Worm (Caenorhabditis elegans) whole organism, midembryonic: ENCODE data around the gene F59B2.3.

ENCODE experiments used
- cog-1 ChIP-seq: sonication (generic microtip); optimal IDR thresholded peaks from 2 replicates; lab custom pipeline; 2016; ENCODE audit warnings: missing genetic modification characterization, missing compliant biosample characterization
- flt-1 ChIP-seq: fragments of 200-800 bp; sonication (Bioruptor generic); IDR thresholded peaks from 2 replicates; pipeline ENCODE4 v1.3.6; 2022; ENCODE audit warnings: missing genetic modification characterization, missing compliant biosample characterization
- klf-2 ChIP-seq: fragments of 200-800 bp; sonication (Bioruptor generic); conservative IDR thresholded peaks from 2 replicates; pipeline ENCODE4 v1.3.6; 2022; ENCODE audit warnings: missing genetic modification reagents, missing genetic modification characterization, missing compliant biosample characterization
- med-1 ChIP-seq: sonication (generic microtip); optimal IDR thresholded peaks from 2 replicates; lab custom pipeline; 2017; ENCODE audit warnings: missing genetic modification characterization, mild to moderate bottlenecking, missing compliant biosample characterization, antibody characterized with exemption, missing genetic modification reagents; ENCODE audit not compliant: insufficient read depth
- ref-1 ChIP-seq: fragments of 200-800 bp; sonication (Bioruptor generic); conservative IDR thresholded peaks from 2 replicates; pipeline ENCODE4 v1.3.6; 2022; ENCODE audit warnings: missing genetic modification reagents, missing genetic modification characterization, missing compliant biosample characterization
- tab-1 ChIP-seq: fragments of 200-800 bp; sonication (Bioruptor generic); IDR thresholded peaks from 2 replicates; pipeline ENCODE4 v1.3.6; 2022; ENCODE audit warnings: missing genetic modification characterization, missing compliant biosample characterization
- ztf-23 ChIP-seq: fragments of 200-800 bp; sonication (Bioruptor generic); IDR thresholded peaks from 2 replicates; pipeline ENCODE4 v1.3.6; 2022; ENCODE audit warnings: missing genetic modification reagents, missing genetic modification characterization, missing compliant biosample characterization

DNA sequence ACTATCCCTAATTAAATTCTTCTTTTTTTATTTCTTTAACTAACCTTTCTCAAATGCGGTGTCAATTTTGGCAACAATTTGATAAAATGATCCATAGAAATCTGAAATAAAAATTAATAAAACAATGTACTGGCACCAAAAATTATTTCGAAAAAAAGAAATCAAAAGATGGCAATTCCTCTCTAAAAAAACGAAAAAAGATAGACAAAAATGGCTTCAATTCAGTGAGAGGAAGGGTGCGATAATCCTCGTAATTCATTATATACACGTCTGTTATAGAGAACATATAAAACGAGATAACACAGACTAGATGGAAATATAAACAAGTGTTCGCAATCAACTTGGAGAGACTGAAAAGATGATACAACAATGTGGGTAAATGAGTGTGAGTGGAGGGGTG lies 46.3 kb upstream of the F59B2.3 start, which contains the start of gene R107.2:
- TF ChIP-seq flt-1 (GFP tag; lab: Robert Waterston, UW) (no peak), cog-1 (tag; lab: Kevin White, UChicago) (no peak), ztf-23 (GFP tag; lab: Robert Waterston, UW) (no peak), ref-1 (GFP tag; lab: Robert Waterston, UW) (no peak), tab-1 (GFP tag; lab: Robert Waterston, UW) (no peak), med-1 (GFP tag; lab: Kevin White, UChicago) (no peak), klf-2 (GFP tag; lab: Robert Waterston, UW) (no peak)
